Worm (Caenorhabditis elegans) whole organism, midembryonic: ENCODE results near the gene C16D9.6.

Experiments used
- ref-1 ChIP-seq: fragments of 200-800 bp; sonication (Bioruptor generic); conservative IDR thresholded peaks from 2 replicates; pipeline ENCODE4 v1.3.6; 2022; ENCODE audit warnings: missing genetic modification reagents, missing genetic modification characterization, missing compliant biosample characterization
- ztf-23 ChIP-seq: fragments of 200-800 bp; sonication (Bioruptor generic); IDR thresholded peaks from 2 replicates; pipeline ENCODE4 v1.3.6; 2022; ENCODE audit warnings: missing genetic modification reagents, missing genetic modification characterization, missing compliant biosample characterization

DNA sequence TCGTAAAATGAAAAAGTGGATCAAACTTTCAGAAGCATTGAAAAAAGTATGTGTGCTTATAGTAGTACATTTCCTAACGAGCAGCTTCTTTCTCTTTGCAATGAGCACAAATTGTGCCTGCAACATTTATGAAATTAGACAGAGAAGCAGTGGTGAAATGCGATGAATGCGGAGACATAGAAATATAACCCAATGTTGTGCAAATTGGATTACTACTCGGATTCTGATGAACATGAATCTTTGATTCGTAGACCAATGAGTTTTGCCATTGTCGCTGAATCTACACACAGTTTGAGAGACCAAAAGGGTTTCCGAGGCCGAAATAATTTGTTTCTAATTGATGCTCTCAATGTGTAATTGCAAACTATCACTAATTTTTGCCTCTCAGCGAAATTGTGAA is 3.8 kb upstream of the C16D9.6 start:
- no peak for TF ChIP-seq ref-1
- no peak for TF ChIP-seq ztf-23
